Fruit fly (Drosophila melanogaster): ENCODE results near the gene Tap42.

dm6 chr2L:13387255-13387654 is 19.8 kb downstream of the Tap42 start, which contains the start of the genes Ing5 and CG7099:
- TF ChIP-seq fd96Ca (GFP tag; IDR thresholded peaks at IDR 0.05), result peak; percentile 93
- TF ChIP-seq CG4496 (GFP tag; IDR thresholded peaks at IDR 0.05), result peak; percentile 96
- peak; percentile 94 for TF ChIP-seq CG17806 (tag; optimal IDR thresholded peaks at IDR 0.05)
- no peak for TF ChIP-seq D1 (tag; optimal IDR thresholded peaks at IDR 0.05)
- no peak for TF ChIP-seq EcR (GFP tag; optimal IDR thresholded peaks at IDR 0.05)
- peak; percentile 89 for TF ChIP-seq CG8301 (tag; optimal IDR thresholded peaks at IDR 0.05)
- peak; percentile 93 for TF ChIP-seq Ets98B (GFP tag; IDR thresholded peaks at IDR 0.05)
- peak; percentile 88 for TF ChIP-seq CG34367 (tag; optimal IDR thresholded peaks at IDR 0.05)
- TF ChIP-seq gl (tag; optimal IDR thresholded peaks at IDR 0.05), result peak; percentile 77
- no peak for TF ChIP-seq CG13204 (GFP tag; optimal IDR thresholded peaks at IDR 0.05)

Measured in whole organism, pupa.